Comparison of ENCODE assay signal across 4 fruit fly cellular contexts in genomic region chr3R:25532406-25533225, dm6.
TF ChIP-seq lines count a peak whose summit lies in the region.

No protein-coding gene starts in this region.

- TF ChIP-seq CTCF in whole organism, embryonic (GFP tag; optimal IDR thresholded peaks at IDR 0.05; lab: Kevin White, UChicago): no peak

TF ChIP-seq in whole organism, embryonic, 481 proteins besides CTCF, POLR2A, EP300 and RAD21 (continues in another document):
- TF ChIP-seq crp (GFP tag; optimal IDR thresholded peaks at IDR 0.05; lab: Kevin White, UChicago) (no peak), CG10959 (GFP tag; IDR thresholded peaks at IDR 0.05; lab: Robert Waterston, UW) (no peak), cg (GFP tag; optimal IDR thresholded peaks at IDR 0.05; lab: Kevin White, UChicago) (no peak), Hr39 (optimal IDR thresholded peaks at IDR 0.05; lab: Kevin White, UChicago) (no peak), gt (GFP tag; IDR thresholded peaks at IDR 0.05; lab: Robert Waterston, UW) (no peak), inv (GFP tag; IDR thresholded peaks at IDR 0.05; lab: Robert Waterston, UW; ENCODE audit: partially characterized antibody) (no peak), Side (GFP tag; optimal IDR thresholded peaks at IDR 0.05; lab: Kevin White, UChicago) (no peak), CG15011 (GFP tag; optimal IDR thresholded peaks at IDR 0.05; lab: Kevin White, UChicago) (no peak), gsb (GFP tag; IDR thresholded peaks at IDR 0.05; lab: Robert Waterston, UW) (no peak), CG11723 (GFP tag; optimal IDR thresholded peaks at IDR 0.05; lab: Kevin White, UChicago) (no peak), Dad (GFP tag; optimal IDR thresholded peaks at IDR 0.05; lab: Kevin White, UChicago) (no peak), Neu2 (GFP tag; optimal IDR thresholded peaks at IDR 0.05; lab: Kevin White, UChicago; ENCODE audit: borderline replicate concordance) (no peak), CG14014 (GFP tag; IDR thresholded peaks at IDR 0.05; lab: Robert Waterston, UW) (no peak), CG10462 (GFP tag; optimal IDR thresholded peaks at IDR 0.05; lab: Kevin White, UChicago) (no peak), CG18262 (tag; optimal IDR thresholded peaks at IDR 0.05; lab: Kevin White, UChicago) (peak; percentile 57), sd (tag; optimal IDR thresholded peaks at IDR 0.05; lab: Kevin White, UChicago) (peak; percentile 34), kay (GFP tag; optimal IDR thresholded peaks at IDR 0.05; lab: Kevin White, UChicago) (no peak), CG17361 (GFP tag; IDR thresholded peaks at IDR 0.05; lab: Robert Waterston, UW) (peak; percentile 55; the same call in 2 of the 3 replicates), dimm (GFP tag; IDR thresholded peaks at IDR 0.05; lab: Robert Waterston, UW) (no peak), CG12219 (GFP tag; optimal IDR thresholded peaks at IDR 0.05; lab: Kevin White, UChicago) (no peak), ato (GFP tag; IDR thresholded peaks at IDR 0.05; lab: Robert Waterston, UW; ENCODE audit: partially characterized antibody) (no peak), crol (GFP tag; IDR thresholded peaks at IDR 0.05; lab: Robert Waterston, UW) (no peak), ems (GFP tag; optimal IDR thresholded peaks at IDR 0.05; lab: Kevin White, UChicago) (no peak)

TF ChIP-seq in whole organism, prepupa, 60 proteins besides CTCF, POLR2A, EP300 and RAD21 (continues in another document):
- TF ChIP-seq Eip78C (GFP tag; lab: Kevin White, UChicago) (peak; percentile 83), Sox15 (GFP tag; optimal IDR thresholded peaks at IDR 0.05; lab: Kevin White, UChicago) (no peak), Blimp-1 (GFP tag; optimal IDR thresholded peaks at IDR 0.05; lab: Kevin White, UChicago) (peak; percentile 90), CG10631 (GFP tag; optimal IDR thresholded peaks at IDR 0.05; lab: Kevin White, UChicago) (peak; percentile 48), CG32006 (GFP tag; optimal IDR thresholded peaks at IDR 0.05; lab: Kevin White, UChicago) (peak; percentile 69), acj6 (GFP tag; optimal IDR thresholded peaks at IDR 0.05; lab: Kevin White, UChicago) (peak; percentile 32), topi (GFP tag; optimal IDR thresholded peaks at IDR 0.05; lab: Kevin White, UChicago) (no peak), CG7368 (GFP tag; optimal IDR thresholded peaks at IDR 0.05; lab: Kevin White, UChicago) (no peak), dac (GFP tag; optimal IDR thresholded peaks at IDR 0.05; lab: Kevin White, UChicago) (no peak), CG6276 (GFP tag; optimal IDR thresholded peaks at IDR 0.05; lab: Kevin White, UChicago) (peak; percentile 4), esn (GFP tag; optimal IDR thresholded peaks at IDR 0.05; lab: Kevin White, UChicago) (peak; percentile 47), CG15336 (GFP tag; IDR thresholded peaks at IDR 0.05; lab: Robert Waterston, UW) (peak; percentile 32; the same call in 1 of the 2 replicates), CG6163 (GFP tag; IDR thresholded peaks at IDR 0.05; lab: Robert Waterston, UW) (peak; percentile 47; the same call in 2 of the 3 replicates), spab (GFP tag; optimal IDR thresholded peaks at IDR 0.05; lab: Kevin White, UChicago) (no peak), CG4318 (GFP tag; optimal IDR thresholded peaks at IDR 0.05; lab: Kevin White, UChicago) (peak; percentile 62), Hr4 (GFP tag; optimal IDR thresholded peaks at IDR 0.05; lab: Kevin White, UChicago) (peak; percentile 30), CG8632 (GFP tag; optimal IDR thresholded peaks at IDR 0.05; lab: Kevin White, UChicago) (peak; percentile 24), CG34406 (GFP tag; optimal IDR thresholded peaks at IDR 0.05; lab: Kevin White, UChicago) (peak; percentile 34), eg (GFP tag; IDR thresholded peaks at IDR 0.05; lab: Robert Waterston, UW) (peak; percentile 36; the same call in 2 of the 3 replicates), CG3919 (GFP tag; optimal IDR thresholded peaks at IDR 0.05; lab: Kevin White, UChicago) (peak; percentile 47), OdsH (GFP tag; optimal IDR thresholded peaks at IDR 0.05; lab: Kevin White, UChicago) (peak; percentile 41), Gug (GFP tag; IDR thresholded peaks at IDR 0.05; lab: Robert Waterston, UW) (no peak), CG16779 (tag; optimal IDR thresholded peaks at IDR 0.05; lab: Kevin White, UChicago) (no peak), achi (GFP tag; optimal IDR thresholded peaks at IDR 0.05; lab: Kevin White, UChicago) (no peak)

TF ChIP-seq in whole organism, pupa, 21 proteins besides CTCF, POLR2A, EP300 and RAD21:
- TF ChIP-seq CG8301 (tag; optimal IDR thresholded peaks at IDR 0.05; lab: Kevin White, UChicago): no peak
- no peak for TF ChIP-seq gl (tag; optimal IDR thresholded peaks at IDR 0.05; lab: Kevin White, UChicago)
- TF ChIP-seq CG8159 (tag; optimal IDR thresholded peaks at IDR 0.05; lab: Kevin White, UChicago): peak; percentile 46
- peak; percentile 46 for TF ChIP-seq CG13204 (GFP tag; optimal IDR thresholded peaks at IDR 0.05; lab: Kevin White, UChicago)
- peak; percentile 37 for TF ChIP-seq CG9948 (tag; optimal IDR thresholded peaks at IDR 0.05; lab: Kevin White, UChicago)
- peak; percentile 23 for TF ChIP-seq CG15710 (tag; optimal IDR thresholded peaks at IDR 0.05; lab: Kevin White, UChicago)
- TF ChIP-seq Ets98B (GFP tag; IDR thresholded peaks at IDR 0.05; lab: Robert Waterston, UW): peak; percentile 28; the same call in 1 of the 2 replicates
- TF ChIP-seq EcR (GFP tag; optimal IDR thresholded peaks at IDR 0.05; lab: Kevin White, UChicago): peak; percentile 93
- TF ChIP-seq CG14655 (GFP tag; optimal IDR thresholded peaks at IDR 0.05; lab: Kevin White, UChicago): peak; percentile 53

TF ChIP-seq in whole organism, wandering third instar larva, 38 proteins besides CTCF, POLR2A, EP300 and RAD21:
- no peak for TF ChIP-seq CrebA (GFP tag; optimal IDR thresholded peaks at IDR 0.05; lab: Kevin White, UChicago; ENCODE audit: borderline replicate concordance)
- no peak for TF ChIP-seq Dif (GFP tag; optimal IDR thresholded peaks at IDR 0.05; lab: Kevin White, UChicago; ENCODE audit: partially characterized antibody)
- TF ChIP-seq dmrt93B (GFP tag; optimal IDR thresholded peaks at IDR 0.05; lab: Kevin White, UChicago): peak; percentile 16
- TF ChIP-seq br (GFP tag; optimal IDR thresholded peaks at IDR 0.05; lab: Kevin White, UChicago): no peak
- no peak for TF ChIP-seq GATAd (GFP tag; optimal IDR thresholded peaks at IDR 0.05; lab: Kevin White, UChicago)
- TF ChIP-seq usp (GFP tag; optimal IDR thresholded peaks at IDR 0.05; lab: Kevin White, UChicago): no peak
- no peak for TF ChIP-seq Hr83 (GFP tag; optimal IDR thresholded peaks at IDR 0.05; lab: Kevin White, UChicago; ENCODE audit: poor library complexity, severe bottlenecking)
- peak; percentile 46 for TF ChIP-seq HLH106 (tag; optimal IDR thresholded peaks at IDR 0.05; lab: Kevin White, UChicago)
- no peak for TF ChIP-seq dsf (GFP tag; optimal IDR thresholded peaks at IDR 0.05; lab: Kevin White, UChicago; ENCODE audit: borderline replicate concordance)
- no peak for TF ChIP-seq CG9705 (GFP tag; optimal IDR thresholded peaks at IDR 0.05; lab: Kevin White, UChicago)
- TF ChIP-seq foxo (GFP tag; optimal IDR thresholded peaks at IDR 0.05; lab: Kevin White, UChicago): peak in 1 of 2 experiments; percentile 37
- peak; percentile 17 for TF ChIP-seq Hnf4 (GFP tag; optimal IDR thresholded peaks at IDR 0.05; lab: Kevin White, UChicago)
- TF ChIP-seq Myc (optimal IDR thresholded peaks at IDR 0.05; lab: Kevin White, UChicago): no peak
- TF ChIP-seq rgr (GFP tag; optimal IDR thresholded peaks at IDR 0.05; lab: Kevin White, UChicago): peak; percentile 4
- TF ChIP-seq dl (GFP tag; optimal IDR thresholded peaks at IDR 0.05; lab: Kevin White, UChicago; ENCODE audit: insufficient read depth in 1 of 2, partially characterized antibody in 2 of 2): no peak
- TF ChIP-seq Dfd (GFP tag; optimal IDR thresholded peaks at IDR 0.05; lab: Kevin White, UChicago): no peak
- no peak for TF ChIP-seq Vsx2 (GFP tag; optimal IDR thresholded peaks at IDR 0.05; lab: Kevin White, UChicago; ENCODE audit: partially characterized antibody)
- TF ChIP-seq tai (GFP tag; optimal IDR thresholded peaks at IDR 0.05; lab: Kevin White, UChicago): no peak
- no peak for TF ChIP-seq Abd-B (GFP tag; optimal IDR thresholded peaks at IDR 0.05; lab: Kevin White, UChicago)
- TF ChIP-seq Jra (GFP tag; optimal IDR thresholded peaks at IDR 0.05; lab: Kevin White, UChicago): no peak
- TF ChIP-seq pan (optimal IDR thresholded peaks at IDR 0.05; lab: Kevin White, UChicago): no peak
- peak; percentile 34 for TF ChIP-seq Sp1 (GFP tag; optimal IDR thresholded peaks at IDR 0.05; lab: Kevin White, UChicago)
- TF ChIP-seq psq (GFP tag; optimal IDR thresholded peaks at IDR 0.05; lab: Kevin White, UChicago): peak; percentile 41
- TF ChIP-seq sv (GFP tag; optimal IDR thresholded peaks at IDR 0.05; lab: Kevin White, UChicago): no peak
- TF ChIP-seq N (GFP tag; optimal IDR thresholded peaks at IDR 0.05; lab: Kevin White, UChicago): no peak
- TF ChIP-seq fru (GFP tag; optimal IDR thresholded peaks at IDR 0.05; lab: Kevin White, UChicago): no peak
- TF ChIP-seq OdsH (GFP tag; optimal IDR thresholded peaks at IDR 0.05; lab: Kevin White, UChicago): peak; percentile 36
- TF ChIP-seq Hr78 (GFP tag; optimal IDR thresholded peaks at IDR 0.05; lab: Kevin White, UChicago): no peak
- TF ChIP-seq ey (GFP tag; optimal IDR thresholded peaks at IDR 0.05; lab: Kevin White, UChicago): no peak

Comparison
In these comparisons a context has a peak if more than half of its experiments do, and no peak if none do; other contexts are left out.
1. Of the 7 proteins assayed by ChIP-seq in both whole organism, embryonic and whole organism, prepupa: peak only in whole organism, embryonic: Sox102F; only in whole organism, prepupa: none; in both: Blimp-1; in neither: 5.